Worm (Caenorhabditis elegans): Measurements from ENCODE around the gene F13B6.3.
A peak's percentile ranks its signal among the peaks of the same experiment; 100 is the strongest.

The F13B6.3 gene

DNA sequence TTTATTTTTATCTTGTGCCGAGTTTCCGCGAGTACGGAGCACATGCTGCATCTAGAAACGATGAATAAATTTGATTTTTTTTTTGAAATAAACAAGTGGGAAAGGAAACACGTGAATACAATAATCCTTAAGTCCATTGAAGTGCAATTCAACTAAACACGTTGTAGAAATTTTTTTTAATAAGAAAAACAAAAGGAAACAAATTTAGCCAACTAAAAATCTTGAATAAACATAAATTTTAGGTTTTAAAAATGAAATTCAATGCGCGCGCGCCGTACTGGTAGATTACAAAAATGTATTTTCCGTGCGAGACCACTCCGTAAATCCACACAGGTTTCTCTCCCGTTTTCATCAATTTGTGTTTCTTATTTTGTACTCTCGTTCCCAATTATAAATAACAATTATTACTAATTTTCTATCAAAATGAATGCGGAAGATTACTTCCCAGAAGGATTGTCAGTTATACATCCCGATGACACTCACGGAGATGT, 7.4 kb upstream of the F13B6.3 start, which contains the start of the genes plk-3 and F55G1.6:
TSS of gene plk-3 (minus strand) at position 51 of the 491 bp plus-strand sequence.
TSS of gene F55G1.6 (plus strand) at position 359 of the 491 bp plus-strand sequence.
- TF ChIP-seq ama-1 (optimal IDR thresholded peaks at IDR 0.05) (no peak), eor-1 (tag; optimal IDR thresholded peaks at IDR 0.05) (no peak), elt-3 (tag; optimal IDR thresholded peaks at IDR 0.05) (no peak), pha-4 (tag; optimal IDR thresholded peaks at IDR 0.05) (no peak), nhr-12 (tag; optimal IDR thresholded peaks at IDR 0.05) (no peak)

DNA sequence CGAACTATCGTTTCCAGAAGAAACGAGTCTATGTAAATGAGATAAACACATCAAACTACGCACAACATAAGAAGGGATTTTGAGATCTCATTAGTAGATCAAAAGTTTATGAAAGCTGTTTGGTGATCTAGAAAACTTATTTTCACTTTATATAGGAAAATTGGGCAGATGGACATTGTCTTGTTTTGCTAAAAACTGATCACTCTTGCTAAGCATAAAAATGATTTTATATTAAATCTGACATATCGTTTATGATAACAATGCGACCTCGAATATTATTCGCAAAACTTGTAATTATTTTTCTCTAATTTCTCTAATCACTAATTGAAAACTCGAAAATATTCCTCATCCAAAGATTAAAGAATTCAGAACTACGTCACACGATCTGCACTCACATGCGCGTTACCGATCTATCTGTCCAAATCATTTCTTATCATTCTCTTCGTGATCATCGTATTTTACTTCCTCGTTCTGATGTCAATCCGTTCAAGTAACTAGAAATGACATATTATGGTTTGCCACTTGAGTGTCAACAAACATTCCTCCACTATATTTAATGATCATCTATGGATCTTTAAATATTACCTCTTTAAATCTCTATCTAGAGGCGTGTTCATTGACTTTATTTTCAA, 4.1 kb upstream of the F13B6.3 start, which contains the start of gene F55G1.7:
TSS of gene F55G1.7 (minus strand) at position 51 of the 632 bp plus-strand sequence.
- peak; percentile 37 for TF ChIP-seq nhr-43 (tag; optimal IDR thresholded peaks at IDR 0.05; ENCODE audit: poor library complexity, severe bottlenecking)
- peak in 1 of 3 experiments; percentile 19 for TF ChIP-seq elt-3 (tag; optimal IDR thresholded peaks at IDR 0.05)
- TF ChIP-seq R02D3.7 (tag; optimal IDR thresholded peaks at IDR 0.05), result no peak

ce11 chrIV:7468638-7469037, 2.9 kb upstream of the F13B6.3 start:
- TF ChIP-seq elt-2 (tag; optimal IDR thresholded peaks at IDR 0.05) (peak; percentile 42), ceh-9 (tag; optimal IDR thresholded peaks at IDR 0.05) (no peak)

DNA sequence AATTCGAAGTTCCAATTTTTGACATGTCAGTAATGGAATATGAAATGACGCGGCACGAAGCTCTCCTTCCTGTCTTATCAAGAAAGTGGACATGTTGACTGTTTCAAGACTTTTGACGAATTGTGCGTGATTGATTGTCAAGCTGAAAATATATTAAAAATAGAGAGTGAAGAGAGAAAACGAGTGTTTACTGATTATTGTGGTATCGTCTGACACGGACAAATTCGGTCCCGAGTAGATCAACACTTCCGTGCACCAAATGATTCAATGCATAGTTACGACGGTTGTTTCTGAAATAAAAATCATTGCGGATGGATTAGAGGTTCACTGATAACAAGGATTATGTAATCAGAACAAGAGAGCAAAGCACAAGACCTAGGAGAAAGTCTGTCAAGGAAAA, 1.4 kb upstream of the F13B6.3 start:
- TF ChIP-seq nhr-25 (tag; optimal IDR thresholded peaks at IDR 0.05) (no peak), pqm-1 (tag; optimal IDR thresholded peaks at IDR 0.05) (peak; percentile 36), elt-2 (tag; optimal IDR thresholded peaks at IDR 0.05) (peak; percentile 62)

- TF ChIP-seq unc-39 (tag; optimal IDR thresholded peaks at IDR 0.05) (no peak), ceh-9 (tag; optimal IDR thresholded peaks at IDR 0.05) (no peak), nhr-67 (tag; optimal IDR thresholded peaks at IDR 0.05) (no peak), lsy-12 (tag; optimal IDR thresholded peaks at IDR 0.05) (no peak), nhr-12 (tag; optimal IDR thresholded peaks at IDR 0.05) (no peak), nhr-25 (tag; optimal IDR thresholded peaks at IDR 0.05) (no peak), aly-2 (tag; optimal IDR thresholded peaks at IDR 0.05) (no peak), ztf-4 (tag; optimal IDR thresholded peaks at IDR 0.05) (no peak), skn-1 (tag; optimal IDR thresholded peaks at IDR 0.05) (no peak), eor-1 (tag; optimal IDR thresholded peaks at IDR 0.05) (no peak), nhr-43 (tag; optimal IDR thresholded peaks at IDR 0.05; ENCODE audit: poor library complexity, severe bottlenecking) (no peak), fos-1 (tag; optimal IDR thresholded peaks at IDR 0.05) (no peak), R02D3.7 (tag; optimal IDR thresholded peaks at IDR 0.05) (no peak), nhr-77 (tag; optimal IDR thresholded peaks at IDR 0.05) (no peak), pha-4 (tag; optimal IDR thresholded peaks at IDR 0.05) (no peak), fkh-2 (tag; optimal IDR thresholded peaks at IDR 0.05) (no peak), daf-12 (tag; optimal IDR thresholded peaks at IDR 0.05) (no peak), tbx-2 (tag; optimal IDR thresholded peaks at IDR 0.05) (no peak)
Observed at ce11 chrIV:7460225-7460624, 5.5 kb downstream of the F13B6.3 start, which contains the start of gene F13B6.2. TSS of gene F13B6.2 (minus strand) at chrIV:7460325.

ce11 chrIV:7456225-7456624, 9.5 kb downstream of the F13B6.3 start, which contains the start of gene F13B6.1:
TSS of gene F13B6.1 (plus strand) at chrIV:7456525.
- TF ChIP-seq daf-12 (tag; optimal IDR thresholded peaks at IDR 0.05) (no peak), lsy-12 (tag; optimal IDR thresholded peaks at IDR 0.05) (no peak), pha-4 (tag; optimal IDR thresholded peaks at IDR 0.05) (no peak), nhr-77 (tag; optimal IDR thresholded peaks at IDR 0.05) (no peak), nhr-25 (tag; optimal IDR thresholded peaks at IDR 0.05) (no peak), nhr-12 (tag; optimal IDR thresholded peaks at IDR 0.05) (no peak), snpc-4 (tag; optimal IDR thresholded peaks at IDR 0.05) (no peak), elt-3 (tag; optimal IDR thresholded peaks at IDR 0.05) (no peak)

ce11 chrIV:7454890-7455289, 10.9 kb downstream of the F13B6.3 start:
- no peak for TF ChIP-seq lin-15B (tag; optimal IDR thresholded peaks at IDR 0.05)
- TF ChIP-seq nhr-25 (tag; optimal IDR thresholded peaks at IDR 0.05), result peak; percentile 36

DNA sequence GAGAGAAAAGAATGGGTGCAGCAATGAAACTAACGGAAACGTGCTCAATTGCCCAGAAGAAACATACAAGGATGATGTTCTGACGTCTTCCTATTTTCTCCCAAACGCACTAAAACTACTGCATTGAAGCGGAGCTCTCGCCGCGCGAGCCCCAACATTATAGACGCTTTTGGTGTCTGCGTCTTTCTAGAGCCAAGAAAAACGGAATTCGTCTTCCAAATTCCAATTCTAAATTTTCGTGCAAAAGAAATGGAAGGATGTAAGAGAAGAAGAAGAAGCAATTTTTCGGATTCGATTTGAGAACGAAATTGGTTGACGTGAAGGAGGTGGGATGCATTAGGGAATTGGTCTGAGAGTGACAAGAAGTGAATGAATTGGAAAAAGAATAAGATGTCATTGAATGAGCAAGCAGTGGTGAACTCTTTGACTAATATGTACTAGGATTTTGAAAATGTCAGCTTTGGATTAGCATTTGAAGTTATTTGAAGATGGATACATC, 12.0 kb downstream of the F13B6.3 start:
- TF ChIP-seq ceh-82 (tag; optimal IDR thresholded peaks at IDR 0.05), result no peak
- TF ChIP-seq lin-39 (tag; optimal IDR thresholded peaks at IDR 0.05), result peak; percentile 20
- TF ChIP-seq nhr-67 (tag; optimal IDR thresholded peaks at IDR 0.05), result no peak
- no peak for TF ChIP-seq ztf-11 (tag; optimal IDR thresholded peaks at IDR 0.05)
- TF ChIP-seq nhr-76 (tag; optimal IDR thresholded peaks at IDR 0.05), result no peak
- TF ChIP-seq mml-1 (tag; optimal IDR thresholded peaks at IDR 0.05), result no peak
- TF ChIP-seq pqm-1 (tag; optimal IDR thresholded peaks at IDR 0.05), result no peak

Data from whole organism, L3 larva.